Worm (Caenorhabditis elegans) whole organism, L4 larva: Measurements from ENCODE around the gene cyk-1.

Source experiments
- ZK546.5 ChIP-seq, 2 experiments: sonication (generic microtip); optimal IDR thresholded peaks; 2 replicates each; lab custom pipeline; 2017; ENCODE audit warnings: missing biosample characterization in 2 of 2, missing genetic modification characterization in 2 of 2
- ceh-44 ChIP-seq: fragments of 200-800 bp; sonication (Bioruptor generic); IDR thresholded peaks from 2 replicates; pipeline ENCODE4 v1.3.6; 2022; ENCODE audit warnings: missing genetic modification reagents, missing genetic modification characterization, missing compliant biosample characterization
- daf-12 ChIP-seq: fragments of 150-350 bp; optimal IDR thresholded peaks from 2 replicates; lab custom pipeline; 2014; ENCODE audit warnings: missing biosample characterization, missing genetic modification reagents, missing genetic modification characterization
- hif-1 ChIP-seq, 2 experiments: sonication (generic microtip); optimal IDR thresholded peaks; 2 replicates each; lab custom pipeline; 2016 to 2017; ENCODE audit warnings: missing compliant biosample characterization in 2 of 2, missing genetic modification characterization in 2 of 2, missing genetic modification reagents in 2 of 2, missing genotype in 2 of 2, mild to moderate bottlenecking in 1 of 2
- nhr-111 ChIP-seq: fragments of 200-800 bp; sonication (Bioruptor generic); optimal IDR thresholded peaks from 2 replicates; lab custom pipeline; 2018; ENCODE audit warnings: mild to moderate bottlenecking, missing genetic modification characterization, missing compliant biosample characterization
- nhr-28 ChIP-seq: fragments of 150-350 bp; optimal IDR thresholded peaks from 2 replicates; lab custom pipeline; 2014; ENCODE audit warnings: missing biosample characterization, missing genetic modification characterization
- skn-1 ChIP-seq: fragments of 150-350 bp; optimal IDR thresholded peaks from 2 replicates; lab custom pipeline; 2014; ENCODE audit warnings: missing biosample characterization, missing genetic modification characterization
- snpc-1.2 ChIP-seq: fragments of 200-800 bp; sonication (Bioruptor generic); IDR thresholded peaks from 2 replicates; pipeline ENCODE4 v1.3.6; 2022; ENCODE audit warnings: missing genetic modification reagents, missing genetic modification characterization, missing compliant biosample characterization
- tra-1 ChIP-seq: fragments of 200-800 bp; sonication (Bioruptor generic); IDR thresholded peaks from 2 replicates; pipeline ENCODE4 v1.3.6; 2022; ENCODE audit warnings: missing genetic modification reagents, missing genetic modification characterization, missing compliant biosample characterization
- zip-2 ChIP-seq: fragments of 150-350 bp; optimal IDR thresholded peaks from 2 replicates; lab custom pipeline; 2014; ENCODE audit warnings: missing biosample characterization, missing genetic modification characterization
- ztf-11 ChIP-seq: fragments of 150-350 bp; optimal IDR thresholded peaks from 2 replicates; lab custom pipeline; 2014; ENCODE audit warnings: missing biosample characterization, missing genetic modification characterization

DNA sequence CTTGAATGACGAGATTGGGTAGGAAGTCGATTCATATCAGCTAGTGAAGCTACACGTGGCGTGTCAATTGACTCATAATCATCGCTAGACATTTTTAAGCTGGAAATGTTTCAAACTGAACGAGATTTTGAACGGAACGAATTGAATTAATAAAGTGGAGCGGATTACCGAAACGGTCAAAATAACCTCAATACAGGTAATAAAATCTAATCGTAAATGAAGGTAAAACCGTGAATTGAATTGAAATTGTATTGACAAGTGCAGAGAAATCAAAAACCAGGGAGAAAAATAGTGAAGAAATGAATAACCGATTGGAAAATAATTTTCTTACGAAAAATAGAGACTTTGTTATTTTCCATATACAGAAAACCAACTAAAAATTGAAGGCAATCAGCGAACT lies at the start of gene cyk-1:
- no peak for TF ChIP-seq skn-1 (tag; lab: Kevin White, UChicago)
- no peak for TF ChIP-seq ceh-44 (GFP tag; lab: Robert Waterston, UW)
- no peak for TF ChIP-seq ztf-11
- TF ChIP-seq snpc-1.2 (GFP tag; lab: Robert Waterston, UW) = no peak
- TF ChIP-seq ZK546.5 (tag; optimal IDR thresholded peaks at IDR 0.05; lab: Kevin White, UChicago) = no peak
- TF ChIP-seq nhr-111 (GFP tag; lab: Kevin White, UChicago) = no peak
- no peak for TF ChIP-seq tra-1 (GFP tag; lab: Robert Waterston, UW)
- TF ChIP-seq hif-1 (tag; optimal IDR thresholded peaks at IDR 0.05; lab: Kevin White, UChicago) = no peak
- no peak for TF ChIP-seq nhr-28
- TF ChIP-seq daf-12 (tag; lab: Kevin White, UChicago) = no peak
- no peak for TF ChIP-seq zip-2 (tag; lab: Kevin White, UChicago)
